Fruit fly (Drosophila melanogaster): ENCODE results near the gene CG6836.
A peak's percentile ranks its signal among the peaks of the same experiment; 100 is the strongest.

Gene CG6836

dm6 chr3L:18904772-18905601 lies 45.4 kb upstream of the CG6836 start, which contains the start of the genes CSN1b and Prp6 (continued):
- peak; percentile 44 for TF ChIP-seq nmo (GFP tag; optimal IDR thresholded peaks at IDR 0.05)
- peak; percentile 60 for TF ChIP-seq amos (GFP tag; IDR thresholded peaks at IDR 0.05; ENCODE audit: partially characterized antibody)
- peak; percentile 42 for TF ChIP-seq CG34224 (GFP tag; IDR thresholded peaks at IDR 0.05; ENCODE audit: partially characterized antibody)
- peak; percentile 56 for TF ChIP-seq CG9932 (GFP tag; IDR thresholded peaks at IDR 0.05)
- peak; percentile 52 for TF ChIP-seq CG2116 (GFP tag; optimal IDR thresholded peaks at IDR 0.05)
- peak; percentile 16 for TF ChIP-seq CG4617 (GFP tag; optimal IDR thresholded peaks at IDR 0.05; ENCODE audit: borderline replicate concordance)
- no peak for TF ChIP-seq CG10366 (GFP tag; IDR thresholded peaks at IDR 0.05)
- TF ChIP-seq CG2129 (GFP tag; IDR thresholded peaks at IDR 0.05; ENCODE audit: partially characterized antibody): peak; percentile 48; the same call in 1 of the 2 replicates
- TF ChIP-seq Gsc (GFP tag; IDR thresholded peaks at IDR 0.05): no peak
- no peak for TF ChIP-seq Lpt (GFP tag; optimal IDR thresholded peaks at IDR 0.05)
- TF ChIP-seq hbn (GFP tag; IDR thresholded peaks at IDR 0.05; ENCODE audit: partially characterized antibody): peak; percentile 31
- TF ChIP-seq phol (tag; optimal IDR thresholded peaks at IDR 0.05): peak; percentile 36
- peak; percentile 5 for TF ChIP-seq Hsf (GFP tag; optimal IDR thresholded peaks at IDR 0.05)
- peak; percentile 73; the same call in 3 of the 4 replicates for TF ChIP-seq Dll (GFP tag; IDR thresholded peaks at IDR 0.05; ENCODE audit: partially characterized antibody)
- peak; percentile 77 for TF ChIP-seq row (GFP tag; IDR thresholded peaks at IDR 0.05)
- TF ChIP-seq MBD-R2 (GFP tag; IDR thresholded peaks at IDR 0.05): peak; percentile 64
- peak; percentile 60 for TF ChIP-seq CG14710 (tag; optimal IDR thresholded peaks at IDR 0.05)
- peak; percentile 65 for TF ChIP-seq Dref (GFP tag; IDR thresholded peaks at IDR 0.05)
- peak; percentile 41 for TF ChIP-seq CG12391 (tag; optimal IDR thresholded peaks at IDR 0.05)
- peak; percentile 42; the same call in 1 of the 2 replicates for TF ChIP-seq inv (GFP tag; IDR thresholded peaks at IDR 0.05; ENCODE audit: partially characterized antibody)
- TF ChIP-seq BEAF-32 (GFP tag; optimal IDR thresholded peaks at IDR 0.05): peak; percentile 74
- peak; percentile 27 for TF ChIP-seq CG10267 (tag; optimal IDR thresholded peaks at IDR 0.05)
- peak in 1 of 3 experiments; percentile 39 for TF ChIP-seq lola (GFP tag; optimal IDR thresholded peaks at IDR 0.05)
- 0 out of 2 replicates have a peak, but pooled peaks have one; percentile 41 for TF ChIP-seq CG42726 (GFP tag; IDR thresholded peaks at IDR 0.05; ENCODE audit: partially characterized antibody)
- TF ChIP-seq CG6791 (GFP tag; IDR thresholded peaks at IDR 0.05; ENCODE audit: partially characterized antibody): peak; percentile 57
- TF ChIP-seq CG4424 (GFP tag; optimal IDR thresholded peaks at IDR 0.05): peak; percentile 33
- TF ChIP-seq MESR4 (GFP tag; optimal IDR thresholded peaks at IDR 0.05): peak; percentile 58
- peak; percentile 13 for TF ChIP-seq pzg (GFP tag; optimal IDR thresholded peaks at IDR 0.05)
- peak; percentile 41 for TF ChIP-seq CG13287 (GFP tag; IDR thresholded peaks at IDR 0.05; ENCODE audit: partially characterized antibody)
- peak; percentile 32 for TF ChIP-seq trem (tag; optimal IDR thresholded peaks at IDR 0.05)
- peak; percentile 37 for TF ChIP-seq CG30403 (GFP tag; optimal IDR thresholded peaks at IDR 0.05)
- peak; percentile 75 for TF ChIP-seq Sry-δ (GFP tag; optimal IDR thresholded peaks at IDR 0.05)
- peak; percentile 67; the same call in 2 of the 3 replicates for TF ChIP-seq knrl (GFP tag; IDR thresholded peaks at IDR 0.05; ENCODE audit: partially characterized antibody)
- no peak for TF ChIP-seq ac (GFP tag; optimal IDR thresholded peaks at IDR 0.05)
- TF ChIP-seq Xbp1 (GFP tag; optimal IDR thresholded peaks at IDR 0.05): peak; percentile 21
- TF ChIP-seq gsb-n (tag; optimal IDR thresholded peaks at IDR 0.05): no peak
- TF ChIP-seq unpg (GFP tag; optimal IDR thresholded peaks at IDR 0.05): no peak
- 0 out of 3 replicates have a peak, but pooled peaks have one; percentile 48 for TF ChIP-seq CG14860 (GFP tag; IDR thresholded peaks at IDR 0.05; ENCODE audit: partially characterized antibody)
- no peak for TF ChIP-seq chn (GFP tag; optimal IDR thresholded peaks at IDR 0.05)
- TF ChIP-seq bbx (GFP tag; IDR thresholded peaks at IDR 0.05; ENCODE audit: partially characterized antibody): peak; percentile 51
- TF ChIP-seq CG6272 (GFP tag; IDR thresholded peaks at IDR 0.05): peak; percentile 29; the same call in 1 of the 2 replicates
- TF ChIP-seq HmgZ (tag; optimal IDR thresholded peaks at IDR 0.05): no peak
- TF ChIP-seq Scr (GFP tag; IDR thresholded peaks at IDR 0.05; ENCODE audit: partially characterized antibody): peak; percentile 70
- peak; percentile 28; the same call in 1 of the 2 replicates for TF ChIP-seq sna (GFP tag; IDR thresholded peaks at IDR 0.05; ENCODE audit: partially characterized antibody)
- TF ChIP-seq Opbp (GFP tag; IDR thresholded peaks at IDR 0.05; ENCODE audit: partially characterized antibody): peak; percentile 48; the same call in 2 of the 3 replicates
